Fruit fly (Drosophila melanogaster) whole organism, embryonic: ENCODE measurements around the gene CG42342.

Source experiments
- Usf ChIP-seq: fragments of 200-800 bp; sonication (Bioruptor generic); optimal IDR thresholded peaks from 2 replicates; lab custom pipeline; 2017; ENCODE audit warnings: missing genotype, missing biosample characterization, missing genetic modification characterization
- seq ChIP-seq: fragments of 200-800 bp; sonication (Bioruptor generic); IDR thresholded peaks from 2 replicates; pipeline ENCODE4 v1.3.6; 2022; ENCODE audit warnings: missing biosample characterization, missing genetic modification characterization

- TF ChIP-seq Usf (GFP tag; lab: Kevin White, UChicago) (no peak), seq (GFP tag; lab: Robert Waterston, UW) (no peak)
Measured at dm6 chr3R:16605929-16606328, 103.4 kb downstream of the CG42342 start.
